Worm (Caenorhabditis elegans) whole organism, L1 larva: ENCODE results near the gene F25D1.3.
A peak's percentile ranks its signal among the peaks of the same experiment; 100 is the strongest.

Experiments
- C16A3.4 ChIP-seq: fragments of 150-350 bp; optimal IDR thresholded peaks from 2 replicates; lab custom pipeline; 2014; ENCODE audit warnings: missing biosample characterization, missing genetic modification characterization
- Y116A8C.19 ChIP-seq: sonication (generic microtip); optimal IDR thresholded peaks from 2 replicates; lab custom pipeline; 2016; ENCODE audit warnings: missing compliant biosample characterization, missing genetic modification characterization, borderline replicate concordance
- alr-1 ChIP-seq: fragments of 200-800 bp; sonication (Bioruptor generic); optimal IDR thresholded peaks from 2 replicates; lab custom pipeline; 2018; ENCODE audit warnings: borderline replicate concordance, mild to moderate bottlenecking, missing genetic modification characterization, missing compliant biosample characterization
- ama-1 ChIP-seq: fragments of 150-350 bp; optimal IDR thresholded peaks from 2 replicates; lab custom pipeline; 2014
- ceh-63 ChIP-seq: fragments of 200-800 bp; sonication (Bioruptor generic); optimal IDR thresholded peaks from 2 replicates; lab custom pipeline; 2018; ENCODE audit warnings: mild to moderate bottlenecking, missing genetic modification characterization, missing compliant biosample characterization
- ceh-8 ChIP-seq: fragments of 200-800 bp; sonication (Bioruptor generic); optimal IDR thresholded peaks from 2 replicates; lab custom pipeline; 2018; ENCODE audit warnings: mild to moderate bottlenecking, missing genetic modification characterization, moderate library complexity, missing compliant biosample characterization
- ceh-82 ChIP-seq, 3 experiments: fragments of 150-350 bp in 1 of 3; sonication (generic microtip) in 2 of 3; optimal IDR thresholded peaks; 2 replicates each; lab custom pipeline; 2014 to 2017; ENCODE audit warnings: missing biosample characterization in 3 of 3, missing genetic modification characterization in 3 of 3
- ceh-88 ChIP-seq: fragments of 200-800 bp; sonication (Bioruptor generic); IDR thresholded peaks from 2 replicates; pipeline ENCODE4 v1.3.6; 2022; ENCODE audit warnings: missing genetic modification characterization, missing compliant biosample characterization
- dpl-1 ChIP-seq, 3 experiments: fragments of 150-350 bp in 2 of 3; sonication (generic microtip) in 1 of 3; optimal IDR thresholded peaks; 2 replicates each; lab custom pipeline; 2014 to 2017; ENCODE audit warnings: missing biosample characterization in 3 of 3, missing genetic modification characterization in 3 of 3, missing genetic modification reagents in 3 of 3
- efl-1 ChIP-seq, 4 experiments: fragments of 150-350 bp; optimal IDR thresholded peaks in 3 of 4; peaks in 1 of 4; 1 replicate in 1 of 4; 2 replicates in 3 of 4; lab custom pipeline; 2014; ENCODE audit warnings: missing biosample characterization in 2 of 4, missing genetic modification characterization in 2 of 4, missing genetic modification reagents in 2 of 4
- egl-27 ChIP-seq, 2 experiments: fragments of 150-350 bp in 1 of 2; sonication (generic microtip); optimal IDR thresholded peaks; 3 replicates each; lab custom pipeline; 2017 to 2018; ENCODE audit warnings: missing biosample characterization in 2 of 2, missing genetic modification characterization in 2 of 2, missing genetic modification reagents in 2 of 2
- elt-2 ChIP-seq: sonication (generic microtip); optimal IDR thresholded peaks from 2 replicates; lab custom pipeline; 2016; ENCODE audit warnings: missing genetic modification characterization, mild to moderate bottlenecking, inconsistent platforms, missing compliant biosample characterization, missing genetic modification reagents
- elt-3 ChIP-seq, 6 experiments: fragments of 150-350 bp in 1 of 6; sonication (generic microtip); optimal IDR thresholded peaks; 2 replicates each; lab custom pipeline; 2017 to 2018; ENCODE audit warnings: missing biosample characterization in 6 of 6, missing genetic modification characterization in 6 of 6, inconsistent platforms in 1 of 6
- ets-5 ChIP-seq: fragments of 200-800 bp; sonication (Bioruptor generic); IDR thresholded peaks from 2 replicates; pipeline ENCODE4 v1.3.6; 2022; ENCODE audit warnings: missing genetic modification characterization, missing compliant biosample characterization
- fkh-10 ChIP-seq: sonication (generic microtip); optimal IDR thresholded peaks from 2 replicates; lab custom pipeline; 2017; ENCODE audit warnings: missing biosample characterization, missing genetic modification reagents, missing genetic modification characterization
- fkh-8 ChIP-seq: sonication (generic microtip); optimal IDR thresholded peaks from 2 replicates; lab custom pipeline; 2016; ENCODE audit warnings: mild to moderate bottlenecking, missing genetic modification characterization, missing compliant biosample characterization
- grh-1 ChIP-seq: fragments of 200-800 bp; sonication (Bioruptor generic); IDR thresholded peaks from 2 replicates; pipeline ENCODE4 v1.3.6; 2022; ENCODE audit warnings: missing genetic modification reagents, missing genetic modification characterization, missing compliant biosample characterization
- hlh-17 ChIP-seq: fragments of 200-800 bp; sonication (Bioruptor generic); optimal IDR thresholded peaks from 2 replicates; lab custom pipeline; 2018; ENCODE audit warnings: missing genetic modification characterization, mild to moderate bottlenecking, missing compliant biosample characterization, moderate library complexity, borderline replicate concordance
- irx-1 ChIP-seq: sonication (generic microtip); optimal IDR thresholded peaks from 2 replicates; lab custom pipeline; 2016; ENCODE audit warnings: missing genetic modification characterization, missing compliant biosample characterization
- lin-14 ChIP-seq: fragments of 200-800 bp; sonication (Bioruptor generic); optimal IDR thresholded peaks from 2 replicates; lab custom pipeline; 2018; ENCODE audit warnings: mild to moderate bottlenecking, missing genetic modification characterization, moderate library complexity, missing compliant biosample characterization
- lin-35 ChIP-seq, 2 experiments: fragments of 150-350 bp; optimal IDR thresholded peaks; 2 replicates each; lab custom pipeline; 2014; ENCODE audit warnings: missing biosample characterization in 2 of 2, missing genetic modification characterization in 2 of 2, missing genetic modification reagents in 2 of 2
- mef-2 ChIP-seq: fragments of 150-350 bp; optimal IDR thresholded peaks from 2 replicates; lab custom pipeline; 2014; ENCODE audit warnings: missing biosample characterization, missing genetic modification characterization
- nhr-20 ChIP-seq: sonication (generic microtip); optimal IDR thresholded peaks from 2 replicates; lab custom pipeline; 2016; ENCODE audit warnings: mild to moderate bottlenecking, missing genetic modification characterization, missing compliant biosample characterization
- nhr-237 ChIP-seq: fragments of 150-350 bp; optimal IDR thresholded peaks from 2 replicates; lab custom pipeline; 2014; ENCODE audit warnings: missing biosample characterization, missing genetic modification characterization
- nhr-47 ChIP-seq: sonication (generic microtip); optimal IDR thresholded peaks from 2 replicates; lab custom pipeline; 2016; ENCODE audit warnings: mild to moderate bottlenecking, missing genetic modification characterization, moderate library complexity, missing compliant biosample characterization
- nhr-77 ChIP-seq: fragments of 150-350 bp; optimal IDR thresholded peaks from 2 replicates; lab custom pipeline; 2014; ENCODE audit warnings: missing biosample characterization, missing genetic modification characterization
- nhr-84 ChIP-seq: sonication (generic microtip); optimal IDR thresholded peaks from 2 replicates; lab custom pipeline; 2017; ENCODE audit warnings: missing biosample characterization, missing genetic modification characterization
- nhr-85 ChIP-seq: sonication (generic microtip); peaks from one replicate; lab custom pipeline; 2016; ENCODE audit warnings: missing genetic modification characterization, inconsistent platforms, missing compliant biosample characterization
- nhr-90 ChIP-seq: sonication (generic microtip); optimal IDR thresholded peaks from 2 replicates; lab custom pipeline; 2016; ENCODE audit warnings: mild to moderate bottlenecking, missing genetic modification characterization, missing compliant biosample characterization; ENCODE audit not compliant: poor library complexity
- snpc-4 ChIP-seq: fragments of 150-350 bp; optimal IDR thresholded peaks from 2 replicates; lab custom pipeline; 2014; ENCODE audit warnings: missing biosample characterization, missing genetic modification characterization
- unc-30 ChIP-seq: sonication (generic microtip); optimal IDR thresholded peaks from 2 replicates; lab custom pipeline; 2017; ENCODE audit warnings: missing biosample characterization, missing genetic modification characterization
- vab-15 ChIP-seq: sonication (generic microtip); optimal IDR thresholded peaks from 2 replicates; lab custom pipeline; 2017; ENCODE audit warnings: missing genotype, mild to moderate bottlenecking, missing genetic modification characterization, missing compliant biosample characterization

The F25D1.3 gene

ce11 chrV:10540024-10540423 is 11.5 kb downstream of the F25D1.3 start, which contains the start of gene degt-1:
degt-1 (plus strand) TSS chrV:10540324.
- TF ChIP-seq nhr-84, result no peak
- no peak for TF ChIP-seq nhr-20 (tag; lab: Kevin White, UChicago)
- TF ChIP-seq ama-1, result no peak
- no peak for TF ChIP-seq efl-1 (optimal IDR thresholded peaks at IDR 0.05; lab: Kevin White, UChicago)
- peak in 1 of 2 experiments; percentile 64 for TF ChIP-seq efl-1 (GFP tag; optimal IDR thresholded peaks at IDR 0.05 in 1 of 2; lab: Kevin White, UChicago)
- no peak for TF ChIP-seq egl-27 (tag; optimal IDR thresholded peaks at IDR 0.05; lab: Kevin White, UChicago)
- no peak for TF ChIP-seq ceh-88 (GFP tag; lab: Robert Waterston, UW)
- no peak for TF ChIP-seq ceh-63 (GFP tag; lab: Kevin White, UChicago)
- no peak for TF ChIP-seq hlh-17
- TF ChIP-seq nhr-237 (tag; lab: Kevin White, UChicago), result no peak

- TF ChIP-seq alr-1 (tag; lab: Kevin White, UChicago) (no peak), nhr-77 (tag; lab: Kevin White, UChicago) (peak; percentile 80), nhr-90 (peak; percentile 6), nhr-85 (tag; lab: Kevin White, UChicago) (peak; percentile 79), elt-2 (tag; lab: Kevin White, UChicago) (peak; percentile 1), nhr-20 (tag; lab: Kevin White, UChicago) (peak; percentile 36), efl-1 (optimal IDR thresholded peaks at IDR 0.05; lab: Kevin White, UChicago) (peak in 1 of 2 experiments; percentile 6), efl-1 (GFP tag; optimal IDR thresholded peaks at IDR 0.05 in 1 of 2; lab: Kevin White, UChicago) (no peak), ceh-8 (GFP tag; lab: Kevin White, UChicago) (no peak), Y116A8C.19 (tag; lab: Kevin White, UChicago) (no peak)
Measured at ce11 chrV:10546749-10547148, 18.2 kb downstream of the F25D1.3 start, which contains the start of gene F25D1.5. F25D1.5 (minus strand) TSS chrV:10546783.

ce11 chrV:10548981-10549380 is 20.5 kb downstream of the F25D1.3 start, which contains the start of gene srd-34:
srd-34 (minus strand) TSS chrV:10549081.
- no peak for TF ChIP-seq lin-35 (GFP tag; optimal IDR thresholded peaks at IDR 0.05; lab: Kevin White, UChicago)
- TF ChIP-seq nhr-47 (tag; lab: Kevin White, UChicago), result no peak
- TF ChIP-seq elt-3 (tag; optimal IDR thresholded peaks at IDR 0.05; lab: Kevin White, UChicago), result no peak
- TF ChIP-seq fkh-10, result no peak
- no peak for TF ChIP-seq snpc-4

- no peak for TF ChIP-seq C16A3.4 (tag; lab: Kevin White, UChicago)
- TF ChIP-seq vab-15 (tag; lab: Kevin White, UChicago), result no peak
Measured at ce11 chrV:10549717-10550116, 21.2 kb downstream of the F25D1.3 start, which contains the start of gene F32G8.2. F32G8.2 (plus strand) TSS chrV:10550017.

- TF ChIP-seq lin-14 (GFP tag; lab: Kevin White, UChicago), result no peak
- TF ChIP-seq unc-30, result no peak
- TF ChIP-seq elt-3 (tag; optimal IDR thresholded peaks at IDR 0.05; lab: Kevin White, UChicago), result no peak
- no peak for TF ChIP-seq mef-2 (tag; lab: Kevin White, UChicago)
Measured at ce11 chrV:10555239-10555638, 26.7 kb downstream of the F25D1.3 start, which contains the start of gene F32G8.3. F32G8.3 (minus strand) TSS chrV:10555339.

- no peak for TF ChIP-seq nhr-77 (tag; lab: Kevin White, UChicago)
- TF ChIP-seq ama-1, result no peak
- no peak for TF ChIP-seq dpl-1 (GFP tag; optimal IDR thresholded peaks at IDR 0.05; lab: Kevin White, UChicago)
- no peak for TF ChIP-seq nhr-90
- peak; percentile 42; the same call in 1 of the 2 replicates for TF ChIP-seq grh-1
- TF ChIP-seq irx-1 (tag; lab: Kevin White, UChicago), result no peak
- no peak for TF ChIP-seq ets-5 (GFP tag; lab: Robert Waterston, UW)
- TF ChIP-seq fkh-8 (tag; lab: Kevin White, UChicago), result no peak
- TF ChIP-seq ceh-82 (tag; optimal IDR thresholded peaks at IDR 0.05; lab: Kevin White, UChicago), result no peak
- TF ChIP-seq nhr-85 (tag; lab: Kevin White, UChicago), result peak; percentile 72
Measured at ce11 chrV:10556362-10556761, 27.8 kb downstream of the F25D1.3 start.
